Worm (Caenorhabditis elegans): ENCODE data around the gene F52D2.6.
"Not testable (repeated sequence)": the region's sequence is repeated elsewhere in the genome, so short reads cannot be mapped to it uniquely, and the experiment has no call there.

DNA sequence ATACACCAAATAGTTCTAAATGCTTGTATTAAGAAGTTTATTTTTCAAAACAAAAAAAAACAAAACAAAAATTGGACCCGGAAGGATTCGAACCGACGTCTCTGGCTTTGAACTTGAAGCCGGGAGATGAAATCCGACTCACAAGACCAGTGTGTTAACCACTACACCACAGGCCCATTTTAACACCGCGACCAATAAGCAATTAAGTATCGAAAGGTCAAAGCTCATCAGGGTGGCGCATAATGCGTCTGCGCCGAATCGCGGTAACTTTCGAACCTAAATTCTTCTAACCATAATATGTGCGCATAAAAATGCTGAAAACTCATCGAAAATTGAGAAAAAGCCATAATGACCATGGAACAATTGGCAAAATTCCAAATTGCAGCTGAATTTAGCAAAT, 18.3 kb downstream of the F52D2.6 start:
- not testable (repeated sequence) for TF ChIP-seq K12H6.12 (tag; optimal IDR thresholded peaks at IDR 0.05); him-1 (tag; optimal IDR thresholded peaks at IDR 0.05); dpl-1 (GFP tag; optimal IDR thresholded peaks at IDR 0.05); fkh-3 (tag; optimal IDR thresholded peaks at IDR 0.05); ama-1 (optimal IDR thresholded peaks at IDR 0.05); ama-1 (GFP tag; optimal IDR thresholded peaks at IDR 0.05); ztf-28 (GFP tag; IDR thresholded peaks at IDR 0.05)
